Fruit fly (Drosophila melanogaster) whole organism, prepupa: ENCODE measurements around the gene CG31126.
A peak's percentile ranks its signal among the peaks of the same experiment; 100 is the strongest.

Source experiments
- Blimp-1 ChIP-seq: fragments of 200-800 bp; sonication (Bioruptor generic); optimal IDR thresholded peaks from 3 replicates; lab custom pipeline; 2017; ENCODE audit warnings: missing biosample characterization, missing genetic modification characterization, mild to moderate bottlenecking, moderate library complexity, missing genetic modification reagents
- CG10631 ChIP-seq: fragments of 200-800 bp; sonication (Bioruptor generic); optimal IDR thresholded peaks from 2 replicates; lab custom pipeline; 2016; ENCODE audit warnings: missing biosample characterization, missing genetic modification characterization
- CG10669 ChIP-seq: fragments of 200-800 bp; sonication (Bioruptor generic); optimal IDR thresholded peaks from 3 replicates; lab custom pipeline; 2018; ENCODE audit warnings: missing biosample characterization, mild to moderate bottlenecking, missing genetic modification characterization, moderate library complexity
- CG15336 ChIP-seq: fragments of 200-800 bp; sonication (Bioruptor generic); IDR thresholded peaks from 2 replicates; pipeline ENCODE4 v1.3.6; 2022; ENCODE audit warnings: missing biosample characterization, missing genetic modification characterization
- CG1621 ChIP-seq: fragments of 200-800 bp; sonication (Bioruptor generic); optimal IDR thresholded peaks from 3 replicates; lab custom pipeline; 2018; ENCODE audit warnings: missing biosample characterization, mild to moderate bottlenecking, missing genetic modification characterization
- CG3032 ChIP-seq: fragments of 200-800 bp; optimal IDR thresholded peaks from 2 replicates; lab custom pipeline; 2019; ENCODE audit warnings: missing biosample characterization, mild to moderate bottlenecking, missing genetic modification characterization, moderate library complexity
- CG31627 ChIP-seq: fragments of 200-800 bp; sonication (Bioruptor generic); optimal IDR thresholded peaks from 3 replicates; lab custom pipeline; 2016; ENCODE audit warnings: missing biosample characterization, missing genetic modification characterization
- CG32006 ChIP-seq: fragments of 200-800 bp; sonication (Bioruptor generic); optimal IDR thresholded peaks from 3 replicates; lab custom pipeline; 2017; ENCODE audit warnings: missing biosample characterization, mild to moderate bottlenecking, missing genetic modification characterization
- CG34406 ChIP-seq: fragments of 200-800 bp; sonication (Bioruptor generic); optimal IDR thresholded peaks from 3 replicates; lab custom pipeline; 2016; ENCODE audit warnings: missing biosample characterization, missing genetic modification characterization
- CG3919 ChIP-seq: fragments of 200-800 bp; sonication (Bioruptor generic); optimal IDR thresholded peaks from 3 replicates; lab custom pipeline; 2016; ENCODE audit warnings: missing biosample characterization, missing genetic modification characterization
- CG6276 ChIP-seq: fragments of 200-800 bp; sonication (Bioruptor generic); optimal IDR thresholded peaks from 2 replicates; lab custom pipeline; 2017; ENCODE audit warnings: missing biosample characterization, mild to moderate bottlenecking, missing genetic modification characterization
- CG6792 ChIP-seq: fragments of 200-800 bp; sonication (Bioruptor generic); optimal IDR thresholded peaks from 3 replicates; lab custom pipeline; 2016; ENCODE audit warnings: missing biosample characterization, missing genetic modification characterization
- CG6808 ChIP-seq: fragments of 200-800 bp; sonication (Bioruptor generic); optimal IDR thresholded peaks from 3 replicates; lab custom pipeline; 2017; ENCODE audit warnings: missing biosample characterization, missing genetic modification characterization, mild to moderate bottlenecking, moderate library complexity, missing genetic modification reagents
- CG6854 ChIP-seq: fragments of 200-800 bp; sonication (Bioruptor generic); optimal IDR thresholded peaks from 2 replicates; lab custom pipeline; 2017; ENCODE audit warnings: missing biosample characterization, mild to moderate bottlenecking, missing genetic modification characterization
- CG8319 ChIP-seq: fragments of 200-800 bp; sonication (Bioruptor generic); optimal IDR thresholded peaks from 3 replicates; lab custom pipeline; 2016; ENCODE audit warnings: missing biosample characterization, missing genetic modification characterization
- Eip78C ChIP-seq: fragments of 200-800 bp; sonication (Bioruptor generic); peaks from one replicate; lab custom pipeline; 2016; ENCODE audit warnings: missing biosample characterization, missing genetic modification characterization
- Eip93F ChIP-seq: fragments of 200-800 bp; sonication (Bioruptor generic); optimal IDR thresholded peaks from 2 replicates; lab custom pipeline; 2016; ENCODE audit warnings: missing biosample characterization, mild to moderate bottlenecking, missing genetic modification characterization
- Ets96B ChIP-seq: fragments of 200-800 bp; optimal IDR thresholded peaks from 2 replicates; lab custom pipeline; 2019; ENCODE audit warnings: missing biosample characterization, mild to moderate bottlenecking, missing genetic modification characterization, moderate library complexity
- Hr39 ChIP-seq: fragments of 200-800 bp; sonication (Bioruptor generic); optimal IDR thresholded peaks from 2 replicates; lab custom pipeline; 2016; ENCODE audit warnings: missing biosample characterization, missing genetic modification characterization
- Hr4 ChIP-seq: fragments of 200-800 bp; sonication (Bioruptor generic); optimal IDR thresholded peaks from 3 replicates; lab custom pipeline; 2016; ENCODE audit warnings: missing biosample characterization, missing genetic modification characterization
- Lpt ChIP-seq: fragments of 200-800 bp; sonication (Bioruptor generic); optimal IDR thresholded peaks from 3 replicates; lab custom pipeline; 2016; ENCODE audit warnings: missing biosample characterization, missing genetic modification characterization
- Smox ChIP-seq: fragments of 200-800 bp; sonication (Bioruptor generic); optimal IDR thresholded peaks from 3 replicates; lab custom pipeline; 2016; ENCODE audit warnings: missing biosample characterization, missing genetic modification characterization
- Sox14 ChIP-seq: fragments of 200-800 bp; sonication (Bioruptor generic); optimal IDR thresholded peaks from 3 replicates; lab custom pipeline; 2016; ENCODE audit warnings: missing biosample characterization, missing genetic modification characterization
- cyc ChIP-seq: fragments of 200-800 bp; sonication (Bioruptor generic); optimal IDR thresholded peaks from 3 replicates; lab custom pipeline; 2016; ENCODE audit warnings: missing biosample characterization, missing genetic modification characterization
- dac ChIP-seq: fragments of 200-800 bp; sonication (Bioruptor generic); optimal IDR thresholded peaks from 2 replicates; lab custom pipeline; 2017; ENCODE audit warnings: missing biosample characterization, mild to moderate bottlenecking, missing genetic modification characterization
- esn ChIP-seq: fragments of 200-800 bp; sonication (Bioruptor generic); optimal IDR thresholded peaks from 2 replicates; lab custom pipeline; 2016; ENCODE audit warnings: missing biosample characterization, mild to moderate bottlenecking, missing genetic modification characterization, moderate library complexity
- fd59A ChIP-seq: fragments of 200-800 bp; sonication (Bioruptor generic); optimal IDR thresholded peaks from 2 replicates; lab custom pipeline; 2017; ENCODE audit warnings: missing biosample characterization, mild to moderate bottlenecking, missing genetic modification characterization, missing genetic modification reagents
- fkh ChIP-seq: fragments of 200-800 bp; sonication (Bioruptor generic); optimal IDR thresholded peaks from 3 replicates; lab custom pipeline; 2017; ENCODE audit warnings: missing biosample characterization, mild to moderate bottlenecking, missing genetic modification characterization, moderate library complexity
- net ChIP-seq: fragments of 200-800 bp; sonication (Bioruptor generic); optimal IDR thresholded peaks from 3 replicates; lab custom pipeline; 2016; ENCODE audit warnings: missing biosample characterization, missing genetic modification characterization
- salr ChIP-seq, 2 experiments: fragments of 200-800 bp; sonication (Bioruptor generic); optimal IDR thresholded peaks; 3 replicates each; lab custom pipeline; 2016 to 2018; ENCODE audit warnings: missing biosample characterization in 2 of 2, missing genetic modification characterization in 2 of 2, mild to moderate bottlenecking in 1 of 2
- spab ChIP-seq: fragments of 200-800 bp; sonication (Bioruptor generic); optimal IDR thresholded peaks from 2 replicates; lab custom pipeline; 2017; ENCODE audit warnings: missing biosample characterization, mild to moderate bottlenecking, missing genetic modification characterization, missing genetic modification reagents
- ss ChIP-seq, 2 experiments: fragments of 200-800 bp; sonication (Bioruptor generic); optimal IDR thresholded peaks; 2 replicates in 1 of 2; 3 replicates in 1 of 2; lab custom pipeline; 2017 to 2018; ENCODE audit warnings: mild to moderate bottlenecking in 2 of 2, missing biosample characterization in 2 of 2, missing genetic modification characterization in 2 of 2, moderate library complexity in 1 of 2
- vri ChIP-seq: fragments of 200-800 bp; sonication (Bioruptor generic); optimal IDR thresholded peaks from 3 replicates; lab custom pipeline; 2016; ENCODE audit warnings: missing biosample characterization, mild to moderate bottlenecking, missing genetic modification characterization

The CG31126 gene

dm6 chr3R:24613819-24614706, 45.4 kb upstream of the CG31126 start (continued):
- TF ChIP-seq dac (GFP tag; lab: Kevin White, UChicago) (no peak), salr (GFP tag; optimal IDR thresholded peaks at IDR 0.05; lab: Kevin White, UChicago) (peak in 1 of 2 experiments; percentile 30), Hr4 (peak; percentile 40), Eip93F (GFP tag; lab: Kevin White, UChicago) (peak; percentile 56), Smox (GFP tag; lab: Kevin White, UChicago) (peak; percentile 33), fkh (GFP tag; lab: Kevin White, UChicago) (no peak), vri (GFP tag; lab: Kevin White, UChicago) (peak; percentile 66), CG3032 (tag; lab: Kevin White, UChicago) (peak; percentile 52), Sox14 (GFP tag; lab: Kevin White, UChicago) (no peak), Lpt (peak; percentile 59), Hr39 (peak; percentile 59), CG10631 (GFP tag; lab: Kevin White, UChicago) (peak; percentile 16), spab (peak; percentile 81), Ets96B (peak; percentile 69), CG6792 (GFP tag; lab: Kevin White, UChicago) (peak; percentile 64), CG31627 (GFP tag; lab: Kevin White, UChicago) (peak; percentile 63), CG15336 (GFP tag; lab: Robert Waterston, UW) (peak; percentile 47), fd59A (GFP tag; lab: Kevin White, UChicago) (peak; percentile 9)

- TF ChIP-seq CG10669 (GFP tag; lab: Kevin White, UChicago) (no peak), Lpt (no peak), CG32006 (GFP tag; lab: Kevin White, UChicago) (no peak), CG6276 (GFP tag; lab: Kevin White, UChicago) (no peak), Sox14 (GFP tag; lab: Kevin White, UChicago) (no peak), Smox (GFP tag; lab: Kevin White, UChicago) (no peak), CG8319 (GFP tag; lab: Kevin White, UChicago) (no peak), CG6808 (GFP tag; lab: Kevin White, UChicago) (no peak), Blimp-1 (no peak), cyc (GFP tag; lab: Kevin White, UChicago) (no peak), CG3919 (no peak), CG34406 (GFP tag; lab: Kevin White, UChicago) (no peak), esn (GFP tag; lab: Kevin White, UChicago) (no peak), CG6854 (no peak), net (GFP tag; lab: Kevin White, UChicago) (no peak)
- TF ChIP-seq, all 60 proteins: peak for 0
These were observed 44.8 kb upstream of the CG31126 start for dm6 chr3R:24614707-24615022.

dm6 chr3R:24620569-24620968, 38.9 kb upstream of the CG31126 start:
- TF ChIP-seq CG10631 (GFP tag; lab: Kevin White, UChicago) (no peak), Eip78C (GFP tag; lab: Kevin White, UChicago) (peak; percentile 5)

- TF ChIP-seq CG10631 (GFP tag; lab: Kevin White, UChicago), result no peak
- TF ChIP-seq CG1621 (tag; lab: Kevin White, UChicago), result peak; percentile 20
- peak; percentile 30 for TF ChIP-seq vri (GFP tag; lab: Kevin White, UChicago)
- peak; percentile 27 for TF ChIP-seq Sox14 (GFP tag; lab: Kevin White, UChicago)
- TF ChIP-seq ss (GFP tag; optimal IDR thresholded peaks at IDR 0.05; lab: Kevin White, UChicago), result peak in 1 of 2 experiments; percentile 37
- no peak for TF ChIP-seq CG6854
- TF ChIP-seq CG3032 (tag; lab: Kevin White, UChicago), result peak; percentile 18
- TF ChIP-seq, all 60 proteins: peak for 5
These were observed 33.9 kb upstream of the CG31126 start, which contains the start of the genes Syx18 and atl for dm6 chr3R:24625517-24625925. Gene Syx18, minus strand, starts transcription at chr3R:24625562. Gene atl, plus strand, starts transcription at chr3R:24625671.
